Worm (Caenorhabditis elegans): ENCODE data around the gene T20F7.3.

The T20F7.3 gene

DNA sequence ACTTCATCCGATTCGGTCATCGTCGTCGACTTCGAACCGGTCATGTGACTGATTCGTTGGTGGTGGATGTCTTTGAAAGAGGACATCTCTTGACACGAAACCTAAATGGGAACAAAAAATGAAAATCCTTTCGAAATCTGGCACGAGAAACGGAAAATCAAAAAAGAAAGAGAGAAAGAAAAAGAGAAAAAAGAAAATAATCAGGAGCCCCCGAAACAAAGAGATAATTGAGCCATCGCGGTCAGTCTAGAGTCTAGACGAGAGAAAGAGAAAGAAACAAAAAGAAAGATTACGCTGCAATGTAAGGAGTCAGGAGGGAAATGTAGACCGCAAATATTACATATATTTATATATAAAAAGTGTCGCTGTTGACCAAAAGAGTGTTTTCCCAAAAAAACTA, 8.7 kb downstream of the T20F7.3 start, which contains the start of gene aakg-2:
Gene aakg-2 (minus strand): TSS at position 101 of the 400 bp plus-strand sequence.
- no peak for TF ChIP-seq Y53G8AR.9 (GFP tag; conservative IDR thresholded peaks at IDR 0.05)
- TF ChIP-seq cebp-1 (GFP tag; IDR thresholded peaks at IDR 0.05): no peak
- peak; percentile 12 for TF ChIP-seq cebp-1 (tag; optimal IDR thresholded peaks at IDR 0.05)

DNA sequence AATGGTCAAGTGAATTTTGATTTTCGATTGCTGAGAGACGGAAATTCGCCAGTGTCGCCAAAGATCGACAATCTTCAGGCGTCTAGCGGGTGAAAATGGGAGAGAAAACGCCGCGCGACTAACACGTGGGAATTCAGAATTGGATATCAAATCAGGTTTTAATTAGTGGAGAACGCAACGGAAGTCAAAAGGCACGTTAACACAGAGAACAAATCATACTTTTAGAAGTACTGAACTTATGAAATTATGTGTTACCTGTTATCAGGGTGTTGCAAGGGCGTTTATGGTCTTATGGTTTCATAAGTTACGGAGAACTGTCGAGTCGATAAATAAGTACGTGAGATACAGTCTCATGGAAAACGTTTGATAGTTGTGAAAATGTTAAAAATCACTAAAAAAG, 11.2 kb downstream of the T20F7.3 start:
- no peak for TF ChIP-seq nfya-1 (tag; optimal IDR thresholded peaks at IDR 0.05; ENCODE audit: borderline replicate concordance, insufficient read depth)
- 0 out of 2 replicates have a peak, but pooled peaks have one; percentile 13 for TF ChIP-seq dox-1 (GFP tag; IDR thresholded peaks at IDR 0.05)
- TF ChIP-seq C06A6.2 (GFP tag; conservative IDR thresholded peaks at IDR 0.05): no peak
- TF ChIP-seq F57A8.1 (GFP tag; optimal IDR thresholded peaks at IDR 0.05): no peak
- TF ChIP-seq bed-1 (GFP tag; IDR thresholded peaks at IDR 0.05): no peak
- no peak for TF ChIP-seq D2030.7 (GFP tag; IDR thresholded peaks at IDR 0.05)
- TF ChIP-seq ztf-25 (GFP tag; IDR thresholded peaks at IDR 0.05): no peak
- TF ChIP-seq lin-40 (tag; optimal IDR thresholded peaks at IDR 0.05): peak; percentile 23
- TF ChIP-seq nfyb-1 (GFP tag; IDR thresholded peaks at IDR 0.05): no peak
- peak; percentile 28 for TF ChIP-seq somi-1 (GFP tag; optimal IDR thresholded peaks at IDR 0.05)
- no peak for TF ChIP-seq gei-17 (GFP tag; optimal IDR thresholded peaks at IDR 0.05)
- TF ChIP-seq ztf-6 (GFP tag; IDR thresholded peaks at IDR 0.05): no peak
- no peak for TF ChIP-seq chd-7 (tag; optimal IDR thresholded peaks at IDR 0.05)
- peak; percentile 47; the same call in 1 of the 2 replicates for TF ChIP-seq cebp-1 (GFP tag; IDR thresholded peaks at IDR 0.05)
- TF ChIP-seq cebp-1 (tag; optimal IDR thresholded peaks at IDR 0.05): peak; percentile 76
- no peak for TF ChIP-seq T07F8.4 (tag; optimal IDR thresholded peaks at IDR 0.05)
- TF ChIP-seq rec-8 (tag; optimal IDR thresholded peaks at IDR 0.05): no peak
- TF ChIP-seq hmg-20 (GFP tag; IDR thresholded peaks at IDR 0.05): no peak
- TF ChIP-seq pbrm-1 (GFP tag; IDR thresholded peaks at IDR 0.05): no peak
- peak; percentile 64 for TF ChIP-seq nhr-80 (tag; optimal IDR thresholded peaks at IDR 0.05)
- no peak for TF ChIP-seq Y53F4B.3 (GFP tag; IDR thresholded peaks at IDR 0.05)
- no peak for TF ChIP-seq ets-4 (GFP tag; optimal IDR thresholded peaks at IDR 0.05)
- TF ChIP-seq F55B11.4 (tag; optimal IDR thresholded peaks at IDR 0.05; ENCODE audit: borderline replicate concordance, insufficient read depth): no peak
- TF ChIP-seq B0019.2 (GFP tag; conservative IDR thresholded peaks at IDR 0.05): no peak

DNA sequence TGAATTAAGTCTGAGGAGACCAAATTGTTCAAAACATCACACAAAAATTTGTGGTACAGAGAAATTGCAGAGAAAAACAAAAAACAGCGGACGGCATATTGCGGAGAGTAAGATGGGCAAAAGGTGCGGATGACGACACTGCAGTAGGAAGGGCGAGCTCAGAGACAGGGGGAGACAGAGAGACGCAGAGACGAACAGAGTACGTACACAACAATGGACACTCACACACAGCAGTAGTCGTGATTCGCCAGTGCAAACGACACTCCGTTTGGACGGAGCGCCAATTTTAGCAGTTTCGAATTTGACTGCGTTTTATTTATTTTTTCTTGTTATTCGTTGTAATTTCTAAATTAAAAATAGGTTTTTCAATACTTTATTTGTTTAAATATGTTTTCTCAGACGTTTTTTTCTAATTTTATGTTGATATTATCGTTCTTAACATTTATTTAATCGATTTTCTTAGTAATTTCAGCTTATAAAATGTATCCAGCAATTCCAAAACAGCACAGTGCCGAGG, 12.3 kb downstream of the T20F7.3 start, which contains the start of gene T20F7.1:
Gene T20F7.1 (plus strand): TSS at position 467 of the 517 bp plus-strand sequence.
- TF ChIP-seq pbrm-1 (GFP tag; IDR thresholded peaks at IDR 0.05) (no peak), nfya-1 (tag; optimal IDR thresholded peaks at IDR 0.05; ENCODE audit: borderline replicate concordance, insufficient read depth) (no peak), snpc-4 (GFP tag; optimal IDR thresholded peaks at IDR 0.05) (no peak), snpc-4 (tag; optimal IDR thresholded peaks at IDR 0.05) (peak in 3 of 4 experiments; percentile 1 to 52 (median 13)), unc-62 (GFP tag; optimal IDR thresholded peaks at IDR 0.05) (peak; percentile 35), dpl-1 (GFP tag; optimal IDR thresholded peaks at IDR 0.05) (no peak), pha-4 (tag; optimal IDR thresholded peaks at IDR 0.05) (no peak), ceh-27 (GFP tag; optimal IDR thresholded peaks at IDR 0.05) (peak; percentile 74), xnd-1 (tag; optimal IDR thresholded peaks at IDR 0.05) (no peak), attf-3 (GFP tag; conservative IDR thresholded peaks at IDR 0.05) (peak; percentile 95), lin-26 (GFP tag; IDR thresholded peaks at IDR 0.05) (peak; percentile 65; the same call in 1 of the 2 replicates), madf-3 (GFP tag; IDR thresholded peaks at IDR 0.05) (no peak), Y67H2A.10 (GFP tag; conservative IDR thresholded peaks at IDR 0.05) (no peak), atf-7 (tag; optimal IDR thresholded peaks at IDR 0.05) (peak; percentile 11), F23B12.7 (tag; optimal IDR thresholded peaks at IDR 0.05; ENCODE audit: insufficient read depth) (peak; percentile 31), rcor-1 (GFP tag; IDR thresholded peaks at IDR 0.05) (peak; percentile 18; the same call in 1 of the 2 replicates), ccch-3 (GFP tag; optimal IDR thresholded peaks at IDR 0.05) (no peak), snpc-1.1 (tag; optimal IDR thresholded peaks at IDR 0.05; ENCODE audit: insufficient read depth) (no peak), tbp1 (GFP tag; optimal IDR thresholded peaks at IDR 0.05) (no peak), F57C9.4 (tag; optimal IDR thresholded peaks at IDR 0.05) (no peak), hmg-1.2 (GFP tag; IDR thresholded peaks at IDR 0.05) (peak; percentile 87), ZK185.1 (tag; optimal IDR thresholded peaks at IDR 0.05; ENCODE audit: poor library complexity, severe bottlenecking) (peak; percentile 31)
